Worm (Caenorhabditis elegans): ENCODE results near the gene ire-1.

Gene ire-1

ce11 chrII:8093283-8093682, 31.4 kb downstream of the ire-1 start:
- no peak for TF ChIP-seq ztf-23 (GFP tag; IDR thresholded peaks at IDR 0.05)
- no peak for TF ChIP-seq tab-1 (GFP tag; IDR thresholded peaks at IDR 0.05)
- TF ChIP-seq ztf-29 (GFP tag; IDR thresholded peaks at IDR 0.05): no peak
- no peak for TF ChIP-seq med-1 (GFP tag; optimal IDR thresholded peaks at IDR 0.05; ENCODE audit: insufficient read depth)
- no peak for TF ChIP-seq T22C8.4 (GFP tag; IDR thresholded peaks at IDR 0.05)
- no peak for TF ChIP-seq klf-2 (GFP tag; conservative IDR thresholded peaks at IDR 0.05)
- no peak for TF ChIP-seq ref-1 (GFP tag; conservative IDR thresholded peaks at IDR 0.05)
- TF ChIP-seq flt-1 (GFP tag; IDR thresholded peaks at IDR 0.05): no peak

- TF ChIP-seq T22C8.4 (GFP tag; IDR thresholded peaks at IDR 0.05) (no peak), cog-1 (tag; optimal IDR thresholded peaks at IDR 0.05) (no peak), med-1 (GFP tag; optimal IDR thresholded peaks at IDR 0.05; ENCODE audit: insufficient read depth) (no peak), flt-1 (GFP tag; IDR thresholded peaks at IDR 0.05) (no peak), tab-1 (GFP tag; IDR thresholded peaks at IDR 0.05) (no peak), ztf-29 (GFP tag; IDR thresholded peaks at IDR 0.05) (no peak), ztf-23 (GFP tag; IDR thresholded peaks at IDR 0.05) (no peak), klf-2 (GFP tag; conservative IDR thresholded peaks at IDR 0.05) (no peak), ref-1 (GFP tag; conservative IDR thresholded peaks at IDR 0.05) (no peak)
These were observed 32.2 kb downstream of the ire-1 start, which contains the start of gene ltd-1 for ce11 chrII:8092537-8092936. Gene ltd-1, minus strand, starts transcription at chrII:8092754.

ce11 chrII:8091528-8091927, 33.2 kb downstream of the ire-1 start:
- TF ChIP-seq tab-1 (GFP tag; IDR thresholded peaks at IDR 0.05) (no peak), klf-2 (GFP tag; conservative IDR thresholded peaks at IDR 0.05) (no peak), ref-1 (GFP tag; conservative IDR thresholded peaks at IDR 0.05) (no peak), flt-1 (GFP tag; IDR thresholded peaks at IDR 0.05) (no peak), med-1 (GFP tag; optimal IDR thresholded peaks at IDR 0.05; ENCODE audit: insufficient read depth) (no peak), cog-1 (tag; optimal IDR thresholded peaks at IDR 0.05) (no peak), ztf-23 (GFP tag; IDR thresholded peaks at IDR 0.05) (no peak)

- TF ChIP-seq ztf-29 (GFP tag; IDR thresholded peaks at IDR 0.05) (no peak), flt-1 (GFP tag; IDR thresholded peaks at IDR 0.05) (no peak), ztf-23 (GFP tag; IDR thresholded peaks at IDR 0.05) (no peak), klf-2 (GFP tag; conservative IDR thresholded peaks at IDR 0.05) (no peak), med-1 (GFP tag; optimal IDR thresholded peaks at IDR 0.05; ENCODE audit: insufficient read depth) (no peak), T22C8.4 (GFP tag; IDR thresholded peaks at IDR 0.05) (no peak), tab-1 (GFP tag; IDR thresholded peaks at IDR 0.05) (no peak), ref-1 (GFP tag; conservative IDR thresholded peaks at IDR 0.05) (no peak)
These were observed 37.9 kb downstream of the ire-1 start, which contains the start of gene K02C4.3 for ce11 chrII:8086803-8087202. Gene K02C4.3, minus strand, starts transcription at chrII:8086853.

ce11 chrII:8078041-8078440, 46.7 kb downstream of the ire-1 start, which contains the start of gene K02C4.5:
Gene K02C4.5, plus strand, starts transcription at chrII:8078435.
- TF ChIP-seq ref-1 (GFP tag; conservative IDR thresholded peaks at IDR 0.05): no peak
- no peak for TF ChIP-seq tab-1 (GFP tag; IDR thresholded peaks at IDR 0.05)
- TF ChIP-seq flt-1 (GFP tag; IDR thresholded peaks at IDR 0.05): no peak
- TF ChIP-seq T22C8.4 (GFP tag; IDR thresholded peaks at IDR 0.05): no peak
- no peak for TF ChIP-seq ztf-23 (GFP tag; IDR thresholded peaks at IDR 0.05)
- no peak for TF ChIP-seq ztf-29 (GFP tag; IDR thresholded peaks at IDR 0.05)
- TF ChIP-seq cog-1 (tag; optimal IDR thresholded peaks at IDR 0.05): no peak
- TF ChIP-seq med-1 (GFP tag; optimal IDR thresholded peaks at IDR 0.05; ENCODE audit: insufficient read depth): no peak
- TF ChIP-seq klf-2 (GFP tag; conservative IDR thresholded peaks at IDR 0.05): no peak

ce11 chrII:8075324-8075810, 49.3 kb downstream of the ire-1 start, which contains the start of gene K02C4.2:
Gene K02C4.2, plus strand, starts transcription at chrII:8075760.
- TF ChIP-seq flt-1 (GFP tag; IDR thresholded peaks at IDR 0.05) (peak; percentile 93), ref-1 (GFP tag; conservative IDR thresholded peaks at IDR 0.05) (peak; percentile 68), klf-2 (GFP tag; conservative IDR thresholded peaks at IDR 0.05) (peak; percentile 44; the same call in 1 of the 2 replicates), T22C8.4 (GFP tag; IDR thresholded peaks at IDR 0.05) (peak; percentile 71), tab-1 (GFP tag; IDR thresholded peaks at IDR 0.05) (peak; percentile 84), med-1 (GFP tag; optimal IDR thresholded peaks at IDR 0.05; ENCODE audit: insufficient read depth) (peak; percentile 44), cog-1 (tag; optimal IDR thresholded peaks at IDR 0.05) (peak; percentile 47), ztf-23 (GFP tag; IDR thresholded peaks at IDR 0.05) (peak; percentile 60; the same call in 1 of the 2 replicates), ztf-29 (GFP tag; IDR thresholded peaks at IDR 0.05) (peak; percentile 80)

ce11 chrII:8074058-8074457, 50.7 kb downstream of the ire-1 start:
- TF ChIP-seq flt-1 (GFP tag; IDR thresholded peaks at IDR 0.05) (no peak), ztf-23 (GFP tag; IDR thresholded peaks at IDR 0.05) (no peak), klf-2 (GFP tag; conservative IDR thresholded peaks at IDR 0.05) (no peak), tab-1 (GFP tag; IDR thresholded peaks at IDR 0.05) (no peak), cog-1 (tag; optimal IDR thresholded peaks at IDR 0.05) (no peak), med-1 (GFP tag; optimal IDR thresholded peaks at IDR 0.05; ENCODE audit: insufficient read depth) (no peak), ref-1 (GFP tag; conservative IDR thresholded peaks at IDR 0.05) (no peak), T22C8.4 (GFP tag; IDR thresholded peaks at IDR 0.05) (no peak), ztf-29 (GFP tag; IDR thresholded peaks at IDR 0.05) (no peak)

- TF ChIP-seq flt-1 (GFP tag; IDR thresholded peaks at IDR 0.05) (no peak), T22C8.4 (GFP tag; IDR thresholded peaks at IDR 0.05) (no peak), cog-1 (tag; optimal IDR thresholded peaks at IDR 0.05) (no peak), med-1 (GFP tag; optimal IDR thresholded peaks at IDR 0.05; ENCODE audit: insufficient read depth) (no peak), ztf-29 (GFP tag; IDR thresholded peaks at IDR 0.05) (no peak), klf-2 (GFP tag; conservative IDR thresholded peaks at IDR 0.05) (no peak), tab-1 (GFP tag; IDR thresholded peaks at IDR 0.05) (no peak), ref-1 (GFP tag; conservative IDR thresholded peaks at IDR 0.05) (no peak), ztf-23 (GFP tag; IDR thresholded peaks at IDR 0.05) (no peak)
These were observed 51.5 kb downstream of the ire-1 start, which contains the start of gene gpcp-2 for ce11 chrII:8073222-8073621. Gene gpcp-2, minus strand, starts transcription at chrII:8073374.

ce11 chrII:8071801-8072544, 52.7 kb downstream of the ire-1 start:
- TF ChIP-seq cog-1 (tag; optimal IDR thresholded peaks at IDR 0.05) (peak; percentile 28), ref-1 (GFP tag; conservative IDR thresholded peaks at IDR 0.05) (no peak)

Measured in whole organism, midembryonic.